Worm (Caenorhabditis elegans): ENCODE results near the gene C06E2.2.
A peak's percentile ranks its signal among the peaks of the same experiment; 100 is the strongest.

The C06E2.2 gene

ce11 chrX:8835887-8836348, 43.5 kb upstream of the C06E2.2 start, which contains the start of gene C28G1.2 (continued):
- TF ChIP-seq elt-3 (tag; optimal IDR thresholded peaks at IDR 0.05) (peak in 1 of 3 experiments; percentile 69), egl-5 (tag; optimal IDR thresholded peaks at IDR 0.05) (peak; percentile 77), mml-1 (tag; optimal IDR thresholded peaks at IDR 0.05) (no peak), aly-2 (tag; optimal IDR thresholded peaks at IDR 0.05) (no peak)

DNA sequence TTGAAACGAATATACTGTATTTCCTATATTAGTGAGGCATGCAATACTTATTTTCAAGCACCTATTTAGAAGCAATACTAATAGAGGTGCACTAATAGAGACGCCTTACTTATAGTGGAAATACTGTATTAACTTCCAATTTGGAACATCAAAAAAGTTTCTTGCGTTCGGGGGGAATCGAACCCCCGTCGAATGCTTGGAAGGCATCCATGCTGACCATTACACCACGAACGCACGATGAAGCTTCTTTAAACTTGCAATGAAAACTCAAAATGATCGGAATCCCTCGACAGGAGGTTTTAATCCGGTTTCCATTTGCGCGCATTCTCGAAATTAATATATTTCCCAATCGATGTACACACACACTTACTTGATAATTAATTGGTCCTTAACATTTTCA, 41.3 kb upstream of the C06E2.2 start:
- TF ChIP-seq pha-4 (tag; optimal IDR thresholded peaks at IDR 0.05) (no peak), aly-2 (tag; optimal IDR thresholded peaks at IDR 0.05) (no peak), zag-1 (tag; optimal IDR thresholded peaks at IDR 0.05) (no peak), nfya-1 (tag; optimal IDR thresholded peaks at IDR 0.05; ENCODE audit: insufficient read depth) (peak; percentile 6), nhr-76 (tag; optimal IDR thresholded peaks at IDR 0.05) (no peak), nhr-43 (tag; optimal IDR thresholded peaks at IDR 0.05; ENCODE audit: poor library complexity, severe bottlenecking) (peak; percentile 18)

ce11 chrX:8843988-8844387, 35.5 kb upstream of the C06E2.2 start, which contains the start of gene ubc-23:
Gene ubc-23, plus strand, starts transcription at chrX:8844288.
- TF ChIP-seq pha-4 (tag; optimal IDR thresholded peaks at IDR 0.05): peak; percentile 1
- TF ChIP-seq daf-12 (tag; optimal IDR thresholded peaks at IDR 0.05): no peak

ce11 chrX:8846447-8847237, 32.8 kb upstream of the C06E2.2 start, which contains the start of gene C28G1.10:
Gene C28G1.10, plus strand, starts transcription at chrX:8847122.
- no peak for TF ChIP-seq nfya-1 (tag; optimal IDR thresholded peaks at IDR 0.05; ENCODE audit: insufficient read depth)
- no peak for TF ChIP-seq nhr-237 (tag; optimal IDR thresholded peaks at IDR 0.05)
- TF ChIP-seq nhr-28 (tag; optimal IDR thresholded peaks at IDR 0.05): no peak
- peak; percentile 73 for TF ChIP-seq nhr-43 (tag; optimal IDR thresholded peaks at IDR 0.05; ENCODE audit: poor library complexity, severe bottlenecking)
- peak; percentile 46 for TF ChIP-seq nhr-25 (tag; optimal IDR thresholded peaks at IDR 0.05)
- no peak for TF ChIP-seq elt-3 (tag; optimal IDR thresholded peaks at IDR 0.05)
- peak; percentile 84 for TF ChIP-seq pqm-1 (tag; optimal IDR thresholded peaks at IDR 0.05)
- no peak for TF ChIP-seq nhr-11 (tag; optimal IDR thresholded peaks at IDR 0.05)
- TF ChIP-seq eor-1 (tag; optimal IDR thresholded peaks at IDR 0.05): no peak
- TF ChIP-seq elt-2 (tag; optimal IDR thresholded peaks at IDR 0.05): peak; percentile 85
- TF ChIP-seq snpc-4 (tag; optimal IDR thresholded peaks at IDR 0.05): no peak
- peak; percentile 6 for TF ChIP-seq pha-4 (tag; optimal IDR thresholded peaks at IDR 0.05)
- TF ChIP-seq fos-1 (tag; optimal IDR thresholded peaks at IDR 0.05): no peak
- TF ChIP-seq mml-1 (tag; optimal IDR thresholded peaks at IDR 0.05): no peak
- TF ChIP-seq mdl-1 (tag; optimal IDR thresholded peaks at IDR 0.05): no peak
- TF ChIP-seq nhr-67 (tag; optimal IDR thresholded peaks at IDR 0.05): no peak
- no peak for TF ChIP-seq fkh-2 (tag; optimal IDR thresholded peaks at IDR 0.05)
- TF ChIP-seq R02D3.7 (tag; optimal IDR thresholded peaks at IDR 0.05): no peak
- TF ChIP-seq ZK546.5 (tag; optimal IDR thresholded peaks at IDR 0.05): no peak

ce11 chrX:8853524-8853923, 25.9 kb upstream of the C06E2.2 start, which contains the start of gene sprp-4:
Gene sprp-4, minus strand, starts transcription at chrX:8853624.
- TF ChIP-seq sea-2 (GFP tag; optimal IDR thresholded peaks at IDR 0.05): no peak
- TF ChIP-seq nhr-23 (tag; optimal IDR thresholded peaks at IDR 0.05): no peak
- no peak for TF ChIP-seq unc-39 (tag; optimal IDR thresholded peaks at IDR 0.05)
- no peak for TF ChIP-seq nhr-77 (tag; optimal IDR thresholded peaks at IDR 0.05)
- TF ChIP-seq lin-15B (tag; optimal IDR thresholded peaks at IDR 0.05): no peak
- no peak for TF ChIP-seq ceh-9 (tag; optimal IDR thresholded peaks at IDR 0.05)
- TF ChIP-seq unc-62 (GFP tag; optimal IDR thresholded peaks at IDR 0.05): no peak
- no peak for TF ChIP-seq daf-12 (tag; optimal IDR thresholded peaks at IDR 0.05)
- no peak for TF ChIP-seq R02D3.7 (tag; optimal IDR thresholded peaks at IDR 0.05)
- no peak for TF ChIP-seq snpc-4 (tag; optimal IDR thresholded peaks at IDR 0.05)
- no peak for TF ChIP-seq lin-39 (tag; optimal IDR thresholded peaks at IDR 0.05)
- TF ChIP-seq ztf-11 (tag; optimal IDR thresholded peaks at IDR 0.05): no peak
- no peak for TF ChIP-seq elt-2 (tag; optimal IDR thresholded peaks at IDR 0.05)
- no peak for TF ChIP-seq nhr-76 (tag; optimal IDR thresholded peaks at IDR 0.05)
- no peak for TF ChIP-seq nhr-237 (tag; optimal IDR thresholded peaks at IDR 0.05)
- TF ChIP-seq lsy-12 (tag; optimal IDR thresholded peaks at IDR 0.05): no peak
